Worm (Caenorhabditis elegans) whole organism, young adult: Measurements from ENCODE around the gene trcs-1.

Experiments
- B0336.3 ChIP-seq: fragments of 200-800 bp; sonication (Bioruptor generic); IDR thresholded peaks from 2 replicates; pipeline ENCODE4 v1.3.6; 2022; ENCODE audit warnings: missing genetic modification characterization, missing compliant biosample characterization
- F22D6.2 ChIP-seq: sonication (generic microtip); optimal IDR thresholded peaks from 2 replicates; lab custom pipeline; 2016; ENCODE audit warnings: mild to moderate bottlenecking, missing genetic modification characterization, missing compliant biosample characterization
- K12H6.12 ChIP-seq: fragments of 200-800 bp; sonication (Bioruptor generic); optimal IDR thresholded peaks from 2 replicates; lab custom pipeline; 2018; ENCODE audit warnings: mild to moderate bottlenecking, missing genetic modification characterization, missing compliant biosample characterization
- Y56A3A.18 ChIP-seq: fragments of 200-800 bp; sonication (Bioruptor generic); IDR thresholded peaks from 2 replicates; pipeline ENCODE4 v1.3.6; 2022; ENCODE audit warnings: missing genetic modification reagents, missing genetic modification characterization, missing compliant biosample characterization
- Y79H2A.3 ChIP-seq: fragments of 200-800 bp; sonication (Bioruptor generic); conservative IDR thresholded peaks from 2 replicates; pipeline ENCODE4 v1.3.6; 2022; ENCODE audit warnings: missing genetic modification reagents, missing genetic modification characterization, missing compliant biosample characterization
- ZK185.1 ChIP-seq: sonication (generic microtip); optimal IDR thresholded peaks from 2 replicates; lab custom pipeline; 2016; ENCODE audit warnings: mild to moderate bottlenecking, missing genetic modification characterization, missing compliant biosample characterization; ENCODE audit not compliant: poor library complexity, severe bottlenecking
- ama-1 ChIP-seq, 3 experiments: fragments of 150-350 bp in 1 of 3; sonication (generic microtip) in 2 of 3; optimal IDR thresholded peaks; 2 replicates each; lab custom pipeline; 2014 to 2018; ENCODE audit warnings: missing biosample characterization in 2 of 3, missing genetic modification characterization in 2 of 3, missing genetic modification reagents in 2 of 3
- aptf-2 ChIP-seq: fragments of 200-800 bp; sonication (Bioruptor generic); conservative IDR thresholded peaks from 2 replicates; pipeline ENCODE4 v1.3.6; 2022; ENCODE audit warnings: missing genetic modification reagents, missing genetic modification characterization, missing compliant biosample characterization
- atf-7 ChIP-seq: sonication (generic microtip); optimal IDR thresholded peaks from 2 replicates; lab custom pipeline; 2017; ENCODE audit warnings: mild to moderate bottlenecking, missing genetic modification characterization, missing compliant biosample characterization
- athp-1 ChIP-seq: sonication (generic microtip); optimal IDR thresholded peaks from 2 replicates; lab custom pipeline; 2017; ENCODE audit warnings: mild to moderate bottlenecking, missing genetic modification characterization, missing compliant biosample characterization
- attf-3 ChIP-seq: fragments of 200-800 bp; sonication (Bioruptor generic); conservative IDR thresholded peaks from 2 replicates; pipeline ENCODE4 v1.3.6; 2022; ENCODE audit warnings: missing genetic modification reagents, missing genetic modification characterization, missing compliant biosample characterization
- attf-6 ChIP-seq: fragments of 200-800 bp; sonication (Bioruptor generic); IDR thresholded peaks from 2 replicates; pipeline ENCODE4 v1.3.6; 2022; ENCODE audit warnings: missing genetic modification reagents, missing genetic modification characterization, missing compliant biosample characterization
- ceh-27 ChIP-seq: fragments of 200-800 bp; sonication (Bioruptor generic); optimal IDR thresholded peaks from 2 replicates; lab custom pipeline; 2018; ENCODE audit warnings: mild to moderate bottlenecking, missing genetic modification characterization, moderate library complexity, missing compliant biosample characterization
- ceh-40 ChIP-seq: fragments of 200-800 bp; sonication (Bioruptor generic); IDR thresholded peaks from 2 replicates; pipeline ENCODE4 v1.3.6; 2022; ENCODE audit warnings: missing genetic modification characterization, missing compliant biosample characterization
- dpff-1 ChIP-seq: sonication (generic microtip); optimal IDR thresholded peaks from 2 replicates; lab custom pipeline; 2017; ENCODE audit warnings: mild to moderate bottlenecking, missing genetic modification characterization, missing compliant biosample characterization
- efl-1 ChIP-seq: fragments of 150-350 bp; optimal IDR thresholded peaks from 2 replicates; lab custom pipeline; 2014; ENCODE audit warnings: missing biosample characterization, missing genetic modification reagents, missing genetic modification characterization
- ets-4 ChIP-seq: fragments of 200-800 bp; sonication (Bioruptor generic); optimal IDR thresholded peaks from 2 replicates; lab custom pipeline; 2018; ENCODE audit warnings: mild to moderate bottlenecking, missing genetic modification characterization, missing compliant biosample characterization
- gei-17 ChIP-seq: fragments of 200-800 bp; sonication (Bioruptor generic); optimal IDR thresholded peaks from 2 replicates; lab custom pipeline; 2018; ENCODE audit warnings: mild to moderate bottlenecking, missing genetic modification characterization, missing compliant biosample characterization
- hmg-20 ChIP-seq: fragments of 200-800 bp; sonication (Bioruptor generic); IDR thresholded peaks from 2 replicates; pipeline ENCODE4 v1.3.6; 2022; ENCODE audit warnings: missing genetic modification reagents, missing genetic modification characterization, missing compliant biosample characterization
- hrde-1 ChIP-seq: sonication (generic microtip); optimal IDR thresholded peaks from 2 replicates; lab custom pipeline; 2016; ENCODE audit warnings: missing genetic modification characterization, mild to moderate bottlenecking, missing compliant biosample characterization, moderate library complexity, missing genotype, missing genetic modification reagents, borderline replicate concordance
- hsf-1 ChIP-seq: fragments of 200-800 bp; sonication (Bioruptor generic); IDR thresholded peaks from 2 replicates; pipeline ENCODE4 v1.3.6; 2022; ENCODE audit warnings: missing genetic modification reagents, missing genetic modification characterization, missing compliant biosample characterization
- lin-26 ChIP-seq: fragments of 200-800 bp; sonication (Bioruptor generic); IDR thresholded peaks from 2 replicates; pipeline ENCODE4 v1.3.6; 2022; ENCODE audit warnings: missing genetic modification reagents, missing genetic modification characterization, missing compliant biosample characterization
- lin-40 ChIP-seq: sonication (generic microtip); optimal IDR thresholded peaks from 2 replicates; lab custom pipeline; 2016; ENCODE audit warnings: missing genetic modification characterization, mild to moderate bottlenecking, missing compliant biosample characterization, missing genotype, missing genetic modification reagents
- lin-54 ChIP-seq: fragments of 200-800 bp; sonication (Bioruptor generic); optimal IDR thresholded peaks from 2 replicates; lab custom pipeline; 2018; ENCODE audit warnings: mild to moderate bottlenecking, missing genetic modification characterization, missing compliant biosample characterization
- lsl-1 ChIP-seq: fragments of 200-800 bp; sonication (Bioruptor generic); optimal IDR thresholded peaks from 2 replicates; lab custom pipeline; 2018; ENCODE audit warnings: mild to moderate bottlenecking, missing genetic modification characterization, moderate library complexity, missing compliant biosample characterization
- mes-4 ChIP-seq: sonication (generic microtip); optimal IDR thresholded peaks from 2 replicates; lab custom pipeline; 2016; ENCODE audit warnings: missing genotype, missing genetic modification characterization, missing compliant biosample characterization
- nfya-1 ChIP-seq: sonication (generic microtip); optimal IDR thresholded peaks from 2 replicates; lab custom pipeline; 2017; ENCODE audit warnings: antibody characterized with exemption, missing compliant biosample characterization, missing genetic modification characterization, borderline replicate concordance; ENCODE audit not compliant: insufficient read depth
- pbrm-1 ChIP-seq: fragments of 200-800 bp; sonication (Bioruptor generic); IDR thresholded peaks from 2 replicates; pipeline ENCODE4 v1.3.6; 2022; ENCODE audit warnings: missing genetic modification reagents, missing genetic modification characterization, missing compliant biosample characterization
- snpc-1.3 ChIP-seq: sonication (generic microtip); optimal IDR thresholded peaks from 2 replicates; lab custom pipeline; 2017; ENCODE audit warnings: missing genetic modification characterization, mild to moderate bottlenecking, missing compliant biosample characterization, antibody characterized with exemption, moderate library complexity, missing genotype, missing genetic modification reagents; ENCODE audit not compliant: insufficient read depth
- snpc-3.4 ChIP-seq: sonication (generic microtip); optimal IDR thresholded peaks from 2 replicates; lab custom pipeline; 2017; ENCODE audit warnings: missing genetic modification characterization, mild to moderate bottlenecking, missing compliant biosample characterization, antibody characterized with exemption, moderate library complexity, missing genotype, missing genetic modification reagents
- snpc-4 ChIP-seq, 5 experiments: fragments of 150-350 bp in 1 of 5; sonication (generic microtip) in 4 of 5; optimal IDR thresholded peaks; 2 replicates each; lab custom pipeline; 2014 to 2018; ENCODE audit warnings: missing genetic modification characterization in 5 of 5, missing biosample characterization in 3 of 5, antibody characterized with exemption in 2 of 5, mild to moderate bottlenecking in 2 of 5, missing compliant biosample characterization in 2 of 5, missing genotype in 2 of 5, moderate library complexity in 2 of 5, missing genetic modification reagents in 1 of 5
- tbx-9 ChIP-seq: sonication (generic microtip); optimal IDR thresholded peaks from 2 replicates; lab custom pipeline; 2016; ENCODE audit warnings: borderline replicate concordance, missing genetic modification characterization, inconsistent platforms, missing compliant biosample characterization
- tlf-1 ChIP-seq: fragments of 200-800 bp; sonication (Bioruptor generic); optimal IDR thresholded peaks from 2 replicates; lab custom pipeline; 2018; ENCODE audit warnings: mild to moderate bottlenecking, missing genetic modification characterization, missing compliant biosample characterization
- zim-3 ChIP-seq: sonication (generic microtip); optimal IDR thresholded peaks from 2 replicates; lab custom pipeline; 2017; ENCODE audit warnings: mild to moderate bottlenecking, missing genetic modification characterization, moderate library complexity, missing compliant biosample characterization
- ztf-18 ChIP-seq: sonication (generic microtip); optimal IDR thresholded peaks from 2 replicates; lab custom pipeline; 2016; ENCODE audit warnings: missing genotype, mild to moderate bottlenecking, missing genetic modification characterization, missing compliant biosample characterization
- ztf-22 ChIP-seq: fragments of 200-800 bp; sonication (Bioruptor generic); optimal IDR thresholded peaks from 2 replicates; lab custom pipeline; 2018; ENCODE audit warnings: mild to moderate bottlenecking, missing genetic modification characterization, moderate library complexity, missing compliant biosample characterization
- ztf-26 ChIP-seq: sonication (generic microtip); optimal IDR thresholded peaks from 2 replicates; lab custom pipeline; 2017; ENCODE audit warnings: missing genetic modification characterization, missing compliant biosample characterization

Gene trcs-1

DNA sequence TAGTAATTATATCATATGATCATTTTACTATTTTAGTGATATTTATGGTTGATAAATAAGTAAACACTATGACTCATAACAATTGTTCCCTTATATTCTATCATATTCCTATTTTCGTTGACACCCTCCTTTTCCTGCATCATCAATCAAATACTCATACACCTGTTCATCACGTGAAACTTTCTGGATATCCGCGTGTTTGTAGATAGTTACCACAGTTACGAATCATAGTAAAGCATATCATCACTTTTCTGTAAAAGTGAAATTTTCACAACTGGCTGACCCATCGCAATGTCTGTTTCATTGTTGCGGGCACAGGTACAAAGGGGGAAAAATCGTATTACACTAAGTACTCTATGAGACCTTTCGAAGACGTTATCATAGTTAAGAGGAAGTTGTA, 45.3 kb upstream of the trcs-1 start:
- TF ChIP-seq atf-7 (tag; lab: Kevin White, UChicago) (no peak), ztf-18 (tag; lab: Kevin White, UChicago) (no peak)

ce11 chrIV:9632966-9633494, 44.4 kb upstream of the trcs-1 start:
- TF ChIP-seq F22D6.2 (no peak), Y79H2A.3 (no peak), hmg-20 (GFP tag; lab: Robert Waterston, UW) (no peak), attf-3 (GFP tag; lab: Robert Waterston, UW) (no peak), efl-1 (GFP tag; lab: Kevin White, UChicago) (no peak), snpc-3.4 (no peak), ceh-27 (no peak), tbx-9 (tag; lab: Kevin White, UChicago) (no peak), lin-40 (tag; lab: Kevin White, UChicago) (no peak), aptf-2 (no peak), snpc-4 (GFP tag; optimal IDR thresholded peaks at IDR 0.05; lab: Kevin White, UChicago) (no peak), snpc-4 (tag; optimal IDR thresholded peaks at IDR 0.05; lab: Kevin White, UChicago) (no peak)

ce11 chrIV:9632094-9632493, 43.5 kb upstream of the trcs-1 start:
- TF ChIP-seq ets-4 (GFP tag; lab: Kevin White, UChicago) (no peak), lsl-1 (GFP tag; lab: Kevin White, UChicago) (no peak), hrde-1 (tag; lab: Kevin White, UChicago) (no peak), attf-6 (GFP tag; lab: Robert Waterston, UW) (no peak), aptf-2 (no peak), mes-4 (tag; lab: Kevin White, UChicago) (no peak), athp-1 (tag; lab: Kevin White, UChicago) (no peak), B0336.3 (GFP tag; lab: Robert Waterston, UW) (no peak), lin-54 (no peak), ama-1 (optimal IDR thresholded peaks at IDR 0.05; lab: Kevin White, UChicago) (no peak), ama-1 (GFP tag; optimal IDR thresholded peaks at IDR 0.05; lab: Kevin White, UChicago) (no peak), ztf-22 (no peak), Y56A3A.18 (no peak), nfya-1 (tag; lab: Kevin White, UChicago) (no peak), ZK185.1 (tag; lab: Kevin White, UChicago) (no peak), snpc-1.3 (no peak), ceh-40 (no peak)

ce11 chrIV:9631579-9631978, 42.9 kb upstream of the trcs-1 start:
- 0 out of 2 replicates have a peak, but pooled peaks have one; percentile 12 for TF ChIP-seq lin-26
- no peak for TF ChIP-seq tlf-1 (GFP tag; lab: Kevin White, UChicago)

ce11 chrIV:9627033-9627432, 38.4 kb upstream of the trcs-1 start:
- TF ChIP-seq pbrm-1 (GFP tag; lab: Robert Waterston, UW) (no peak), F22D6.2 (no peak), ztf-26 (tag; lab: Kevin White, UChicago) (no peak), zim-3 (tag; lab: Kevin White, UChicago) (no peak), gei-17 (GFP tag; lab: Kevin White, UChicago) (no peak), hsf-1 (GFP tag; lab: Robert Waterston, UW) (no peak), dpff-1 (tag; lab: Kevin White, UChicago) (no peak), K12H6.12 (no peak)
